Worm (Caenorhabditis elegans) whole organism, late embryonic: ENCODE measurements around the gene F55A11.7.

Experiments used
- C08G9.2 ChIP-seq: sonication (generic microtip); optimal IDR thresholded peaks from 2 replicates; lab custom pipeline; 2016; ENCODE audit warnings: mild to moderate bottlenecking, missing genetic modification characterization, moderate library complexity, missing compliant biosample characterization
- C38D4.7 ChIP-seq: fragments of 200-800 bp; sonication (Bioruptor generic); optimal IDR thresholded peaks from 2 replicates; lab custom pipeline; 2018; ENCODE audit warnings: mild to moderate bottlenecking, missing genetic modification characterization, moderate library complexity, missing compliant biosample characterization
- F13H6.1 ChIP-seq: sonication (generic microtip); optimal IDR thresholded peaks from 2 replicates; lab custom pipeline; 2016; ENCODE audit warnings: missing genetic modification characterization, missing compliant biosample characterization
- K02D7.2 ChIP-seq: sonication (generic microtip); optimal IDR thresholded peaks from 2 replicates; lab custom pipeline; 2017; ENCODE audit warnings: mild to moderate bottlenecking, missing genetic modification characterization, missing compliant biosample characterization
- K09A11.1 ChIP-seq: sonication (generic microtip); optimal IDR thresholded peaks from 2 replicates; lab custom pipeline; 2017; ENCODE audit warnings: antibody characterized with exemption, mild to moderate bottlenecking, missing genetic modification characterization, missing compliant biosample characterization; ENCODE audit not compliant: insufficient read depth
- T23F11.4 ChIP-seq: fragments of 200-800 bp; sonication (Bioruptor generic); optimal IDR thresholded peaks from 2 replicates; lab custom pipeline; 2018; ENCODE audit warnings: mild to moderate bottlenecking, missing genetic modification characterization, missing compliant biosample characterization
- Y22D7AL.16 ChIP-seq: sonication (generic microtip); optimal IDR thresholded peaks from 2 replicates; lab custom pipeline; 2016; ENCODE audit warnings: missing genetic modification characterization, missing compliant biosample characterization
- ahr-1 ChIP-seq: sonication (generic microtip); optimal IDR thresholded peaks from 2 replicates; lab custom pipeline; 2016; ENCODE audit warnings: missing genetic modification characterization, missing compliant biosample characterization
- ama-1 ChIP-seq: fragments of 150-350 bp; optimal IDR thresholded peaks from 2 replicates; lab custom pipeline; 2014
- ceh-24 ChIP-seq: sonication (generic microtip); optimal IDR thresholded peaks from 2 replicates; lab custom pipeline; 2016; ENCODE audit warnings: mild to moderate bottlenecking, missing genetic modification characterization, missing compliant biosample characterization
- ceh-30 ChIP-seq: fragments of 150-350 bp; optimal IDR thresholded peaks from 2 replicates; lab custom pipeline; 2014; ENCODE audit warnings: missing biosample characterization, missing genetic modification characterization
- ceh-45 ChIP-seq: fragments of 200-800 bp; sonication (Bioruptor generic); IDR thresholded peaks from 2 replicates; pipeline ENCODE4 v1.3.6; 2022; ENCODE audit warnings: missing genetic modification reagents, missing genetic modification characterization, missing compliant biosample characterization
- ceh-48 ChIP-seq: sonication (generic microtip); optimal IDR thresholded peaks from 2 replicates; lab custom pipeline; 2016; ENCODE audit warnings: missing genetic modification characterization, inconsistent platforms, missing compliant biosample characterization
- ceh-6 ChIP-seq: fragments of 200-800 bp; sonication (Bioruptor generic); optimal IDR thresholded peaks from 2 replicates; lab custom pipeline; 2018; ENCODE audit warnings: mild to moderate bottlenecking, missing genetic modification characterization, missing compliant biosample characterization
- ceh-9 ChIP-seq: sonication (generic microtip); optimal IDR thresholded peaks from 2 replicates; lab custom pipeline; 2016; ENCODE audit warnings: mild to moderate bottlenecking, missing genetic modification characterization, inconsistent platforms, missing compliant biosample characterization
- dmd-4 ChIP-seq: sonication (generic microtip); optimal IDR thresholded peaks from 2 replicates; lab custom pipeline; 2016; ENCODE audit warnings: borderline replicate concordance, missing genetic modification characterization, missing compliant biosample characterization
- elt-4 ChIP-seq: sonication (generic microtip); optimal IDR thresholded peaks from 2 replicates; lab custom pipeline; 2016; ENCODE audit warnings: missing genetic modification characterization, missing compliant biosample characterization
- ets-4 ChIP-seq: sonication (generic microtip); optimal IDR thresholded peaks from 2 replicates; lab custom pipeline; 2016; ENCODE audit warnings: missing genetic modification characterization, missing compliant biosample characterization
- fax-1 ChIP-seq: sonication (generic microtip); optimal IDR thresholded peaks from 2 replicates; lab custom pipeline; 2016; ENCODE audit warnings: missing genotype, missing genetic modification characterization, missing compliant biosample characterization
- fkh-10 ChIP-seq: fragments of 150-350 bp; optimal IDR thresholded peaks from 2 replicates; lab custom pipeline; 2014; ENCODE audit warnings: missing biosample characterization, missing genetic modification reagents, missing genetic modification characterization
- fkh-6 ChIP-seq: sonication (generic microtip); optimal IDR thresholded peaks from 2 replicates; lab custom pipeline; 2016; ENCODE audit warnings: missing genetic modification characterization, missing compliant biosample characterization
- gmeb-2 ChIP-seq: sonication (generic microtip); optimal IDR thresholded peaks from 2 replicates; lab custom pipeline; 2016; ENCODE audit warnings: missing genetic modification characterization, inconsistent platforms, missing compliant biosample characterization
- hlh-6 ChIP-seq: sonication (generic microtip); optimal IDR thresholded peaks from 2 replicates; lab custom pipeline; 2016; ENCODE audit warnings: missing genotype, missing genetic modification characterization, missing compliant biosample characterization
- hlh-8 ChIP-seq: sonication (generic microtip); optimal IDR thresholded peaks from 2 replicates; lab custom pipeline; 2016; ENCODE audit warnings: missing genotype, missing genetic modification characterization, missing compliant biosample characterization
- lim-6 ChIP-seq: sonication (generic microtip); optimal IDR thresholded peaks from 2 replicates; lab custom pipeline; 2016; ENCODE audit warnings: missing genetic modification characterization, missing compliant biosample characterization
- mec-3 ChIP-seq: sonication (generic microtip); optimal IDR thresholded peaks from 2 replicates; lab custom pipeline; 2016; ENCODE audit warnings: borderline replicate concordance, missing genetic modification characterization, missing compliant biosample characterization
- nhr-11 ChIP-seq: fragments of 150-350 bp; optimal IDR thresholded peaks from 2 replicates; lab custom pipeline; 2014; ENCODE audit warnings: missing biosample characterization, missing genetic modification characterization
- pat-9 ChIP-seq: fragments of 200-800 bp; sonication (Bioruptor generic); optimal IDR thresholded peaks from 2 replicates; lab custom pipeline; 2018; ENCODE audit warnings: mild to moderate bottlenecking, missing genetic modification characterization, moderate library complexity, missing compliant biosample characterization
- pax-1 ChIP-seq: fragments of 150-350 bp; optimal IDR thresholded peaks from 2 replicates; lab custom pipeline; 2014; ENCODE audit warnings: missing biosample characterization, missing genetic modification characterization
- pha-4 ChIP-seq: fragments of 150-350 bp; optimal IDR thresholded peaks from 2 replicates; lab custom pipeline; 2018; ENCODE audit warnings: missing biosample characterization, missing genetic modification reagents, missing genetic modification characterization
- pros-1 ChIP-seq: fragments of 150-350 bp; optimal IDR thresholded peaks from 2 replicates; lab custom pipeline; 2014; ENCODE audit warnings: missing biosample characterization, missing genetic modification reagents, missing genetic modification characterization
- sox-4 ChIP-seq: sonication (generic microtip); optimal IDR thresholded peaks from 2 replicates; lab custom pipeline; 2017; ENCODE audit warnings: mild to moderate bottlenecking, missing genetic modification characterization, inconsistent platforms, missing compliant biosample characterization
- syd-9 ChIP-seq: sonication (generic microtip); optimal IDR thresholded peaks from 2 replicates; lab custom pipeline; 2016; ENCODE audit warnings: mild to moderate bottlenecking, missing genetic modification characterization, moderate library complexity, missing compliant biosample characterization
- tbx-2 ChIP-seq: sonication (generic microtip); optimal IDR thresholded peaks from 2 replicates; lab custom pipeline; 2016; ENCODE audit warnings: missing genetic modification characterization, missing compliant biosample characterization
- unc-55 ChIP-seq: sonication (generic microtip); optimal IDR thresholded peaks from 2 replicates; lab custom pipeline; 2017; ENCODE audit warnings: missing biosample characterization, missing genetic modification reagents, missing genetic modification characterization
- unc-86 ChIP-seq: sonication (generic microtip); optimal IDR thresholded peaks from 2 replicates; lab custom pipeline; 2016; ENCODE audit warnings: missing genetic modification characterization, missing compliant biosample characterization
- zip-5 ChIP-seq: sonication (generic microtip); optimal IDR thresholded peaks from 2 replicates; lab custom pipeline; 2016; ENCODE audit warnings: missing genetic modification characterization, missing compliant biosample characterization
- ztf-16 ChIP-seq: sonication (generic microtip); optimal IDR thresholded peaks from 2 replicates; lab custom pipeline; 2017; ENCODE audit warnings: missing genetic modification characterization, missing compliant biosample characterization

F55A11.7 gene

ce11 chrV:11755848-11756247 is 31.4 kb downstream of the F55A11.7 start:
- TF ChIP-seq tbx-2, result no peak
- no peak for TF ChIP-seq pha-4
- no peak for TF ChIP-seq sox-4 (tag; lab: Kevin White, UChicago)
- TF ChIP-seq nhr-11 (tag; lab: Kevin White, UChicago), result no peak
- TF ChIP-seq fkh-10 (GFP tag; lab: Kevin White, UChicago), result no peak
- TF ChIP-seq T23F11.4 (GFP tag; lab: Kevin White, UChicago), result no peak
- no peak for TF ChIP-seq K09A11.1 (tag; lab: Kevin White, UChicago)
- no peak for TF ChIP-seq C38D4.7 (GFP tag; lab: Kevin White, UChicago)
- TF ChIP-seq gmeb-2 (tag; lab: Kevin White, UChicago), result no peak
- TF ChIP-seq ceh-30 (tag; lab: Kevin White, UChicago), result no peak
- TF ChIP-seq hlh-8 (tag; lab: Kevin White, UChicago), result no peak
- TF ChIP-seq fax-1 (tag; lab: Kevin White, UChicago), result no peak
- TF ChIP-seq pros-1 (tag; lab: Kevin White, UChicago), result no peak
- no peak for TF ChIP-seq C08G9.2 (tag; lab: Kevin White, UChicago)
- TF ChIP-seq F13H6.1 (tag; lab: Kevin White, UChicago), result no peak

ce11 chrV:11751480-11751879 is 35.8 kb downstream of the F55A11.7 start:
- TF ChIP-seq ceh-48 (tag; lab: Kevin White, UChicago), result no peak
- no peak for TF ChIP-seq Y22D7AL.16 (tag; lab: Kevin White, UChicago)
- TF ChIP-seq fkh-6 (tag; lab: Kevin White, UChicago), result no peak
- no peak for TF ChIP-seq ztf-16 (tag; lab: Kevin White, UChicago)
- TF ChIP-seq mec-3 (tag; lab: Kevin White, UChicago), result no peak
- no peak for TF ChIP-seq unc-55 (GFP tag; lab: Kevin White, UChicago)
- TF ChIP-seq ceh-30 (tag; lab: Kevin White, UChicago), result no peak
- TF ChIP-seq elt-4, result no peak
- no peak for TF ChIP-seq zip-5 (tag; lab: Kevin White, UChicago)
- TF ChIP-seq ceh-6 (GFP tag; lab: Kevin White, UChicago), result no peak
- no peak for TF ChIP-seq lim-6 (tag; lab: Kevin White, UChicago)
- TF ChIP-seq pat-9 (tag; lab: Kevin White, UChicago), result no peak
- TF ChIP-seq C08G9.2 (tag; lab: Kevin White, UChicago), result no peak
- TF ChIP-seq ahr-1, result no peak
- TF ChIP-seq dmd-4 (tag; lab: Kevin White, UChicago), result no peak

ce11 chrV:11741078-11741477 is 46.2 kb downstream of the F55A11.7 start:
- TF ChIP-seq ets-4, result no peak
- TF ChIP-seq K02D7.2 (tag; lab: Kevin White, UChicago), result no peak
- no peak for TF ChIP-seq pha-4
- TF ChIP-seq dmd-4 (tag; lab: Kevin White, UChicago), result no peak
- no peak for TF ChIP-seq syd-9 (tag; lab: Kevin White, UChicago)
- no peak for TF ChIP-seq hlh-6 (tag; lab: Kevin White, UChicago)
- TF ChIP-seq nhr-11 (tag; lab: Kevin White, UChicago), result no peak

ce11 chrV:11739820-11740219 is 47.4 kb downstream of the F55A11.7 start, which contains the start of gene T04F3.1:
T04F3.1 (plus strand) TSS chrV:11740065.
- no peak for TF ChIP-seq ceh-45 (GFP tag; lab: Robert Waterston, UW)
- TF ChIP-seq pax-1 (tag; lab: Kevin White, UChicago), result no peak
- TF ChIP-seq unc-86 (tag; lab: Kevin White, UChicago), result no peak
- TF ChIP-seq ama-1 (lab: Kevin White, UChicago), result no peak
- no peak for TF ChIP-seq ceh-9 (tag; lab: Kevin White, UChicago)
- no peak for TF ChIP-seq C08G9.2 (tag; lab: Kevin White, UChicago)
- TF ChIP-seq ceh-24 (tag; lab: Kevin White, UChicago), result no peak
- TF ChIP-seq T23F11.4 (GFP tag; lab: Kevin White, UChicago), result no peak
- TF ChIP-seq pha-4, result no peak
- TF ChIP-seq nhr-11 (tag; lab: Kevin White, UChicago), result no peak
